Worm (Caenorhabditis elegans) whole organism, mixed stage, embryonic: ENCODE data around the gene T19H12.6.
"Not testable (repeated sequence)": the region's sequence is repeated elsewhere in the genome, so short reads cannot be mapped to it uniquely, and the experiment has no call there.

Experiments used
- M03D4.4 ChIP-seq: sonication (generic microtip); optimal IDR thresholded peaks from 2 replicates; lab custom pipeline; 2017; ENCODE audit warnings: mild to moderate bottlenecking, missing genetic modification characterization, missing compliant biosample characterization
- bed-3 ChIP-seq: fragments of 200-800 bp; sonication (Bioruptor generic); optimal IDR thresholded peaks from 3 replicates; lab custom pipeline; 2018; ENCODE audit warnings: mild to moderate bottlenecking, missing genetic modification characterization, moderate library complexity, missing compliant biosample characterization
- blmp-1 ChIP-seq: fragments of 150-350 bp; optimal IDR thresholded peaks from 2 replicates; lab custom pipeline; 2014; ENCODE audit warnings: missing biosample characterization, missing genetic modification characterization
- ceh-39 ChIP-seq: fragments of 150-350 bp; optimal IDR thresholded peaks from 2 replicates; lab custom pipeline; 2014; ENCODE audit warnings: missing biosample characterization, missing genetic modification characterization
- ceh-43 ChIP-seq: fragments of 200-800 bp; sonication (Bioruptor generic); optimal IDR thresholded peaks from 2 replicates; lab custom pipeline; 2018; ENCODE audit warnings: mild to moderate bottlenecking, missing genetic modification characterization, moderate library complexity, missing compliant biosample characterization
- ces-1 ChIP-seq: fragments of 150-350 bp; optimal IDR thresholded peaks from 2 replicates; lab custom pipeline; 2014; ENCODE audit warnings: missing biosample characterization, missing genetic modification reagents, missing genetic modification characterization
- cnd-1 ChIP-seq: fragments of 200-800 bp; sonication (Bioruptor generic); optimal IDR thresholded peaks from 2 replicates; lab custom pipeline; 2018; ENCODE audit warnings: mild to moderate bottlenecking, missing genetic modification characterization, missing compliant biosample characterization
- drap-1 ChIP-seq: fragments of 200-800 bp; sonication (Bioruptor generic); optimal IDR thresholded peaks from 3 replicates; lab custom pipeline; 2018; ENCODE audit warnings: mild to moderate bottlenecking, missing genetic modification characterization, missing compliant biosample characterization
- elt-1 ChIP-seq: sonication (generic microtip); optimal IDR thresholded peaks from 2 replicates; lab custom pipeline; 2017; ENCODE audit warnings: missing genetic modification characterization, mild to moderate bottlenecking, missing compliant biosample characterization, antibody characterized with exemption, moderate library complexity, borderline replicate concordance; ENCODE audit not compliant: insufficient read depth
- elt-3 ChIP-seq: fragments of 150-350 bp; optimal IDR thresholded peaks from 2 replicates; lab custom pipeline; 2014; ENCODE audit warnings: missing biosample characterization, missing genetic modification characterization
- flh-1 ChIP-seq: fragments of 200-800 bp; sonication (Bioruptor generic); optimal IDR thresholded peaks from 2 replicates; lab custom pipeline; 2018; ENCODE audit warnings: mild to moderate bottlenecking, missing genetic modification characterization, moderate library complexity, missing compliant biosample characterization
- ham-2 ChIP-seq: fragments of 200-800 bp; sonication (Bioruptor generic); optimal IDR thresholded peaks from 2 replicates; lab custom pipeline; 2018; ENCODE audit warnings: mild to moderate bottlenecking, missing genetic modification characterization, missing compliant biosample characterization
- hlh-1 ChIP-seq: fragments of 150-350 bp; optimal IDR thresholded peaks from 2 replicates; lab custom pipeline; 2014; ENCODE audit warnings: missing biosample characterization, missing genetic modification reagents, missing genetic modification characterization
- lin-13 ChIP-seq: fragments of 150-350 bp; optimal IDR thresholded peaks from 2 replicates; lab custom pipeline; 2014; ENCODE audit warnings: missing biosample characterization, missing genetic modification characterization
- lin-32 ChIP-seq: fragments of 200-800 bp; sonication (Bioruptor generic); optimal IDR thresholded peaks from 2 replicates; lab custom pipeline; 2018; ENCODE audit warnings: mild to moderate bottlenecking, missing genetic modification characterization, missing compliant biosample characterization
- mab-5 ChIP-seq: fragments of 150-350 bp; optimal IDR thresholded peaks from 2 replicates; lab custom pipeline; 2014; ENCODE audit warnings: missing biosample characterization, missing genetic modification characterization
- mep-1 ChIP-seq: fragments of 150-350 bp; optimal IDR thresholded peaks from 2 replicates; lab custom pipeline; 2017; ENCODE audit warnings: missing biosample characterization, missing genetic modification reagents, missing genetic modification characterization, inconsistent platforms
- mls-2 ChIP-seq: sonication (generic microtip); optimal IDR thresholded peaks from 2 replicates; lab custom pipeline; 2016; ENCODE audit warnings: mild to moderate bottlenecking, missing genetic modification characterization, moderate library complexity, missing compliant biosample characterization
- nhr-12 ChIP-seq: fragments of 150-350 bp; optimal IDR thresholded peaks from 2 replicates; lab custom pipeline; 2014; ENCODE audit warnings: missing biosample characterization, missing genetic modification characterization
- nhr-2 ChIP-seq: fragments of 150-350 bp; optimal IDR thresholded peaks from 2 replicates; lab custom pipeline; 2014; ENCODE audit warnings: missing biosample characterization, missing genetic modification characterization
- nhr-237 ChIP-seq: fragments of 150-350 bp; optimal IDR thresholded peaks from 2 replicates; lab custom pipeline; 2014; ENCODE audit warnings: missing biosample characterization, missing genetic modification characterization
- nhr-76 ChIP-seq: sonication (generic microtip); optimal IDR thresholded peaks from 2 replicates; lab custom pipeline; 2017; ENCODE audit warnings: missing biosample characterization, missing genetic modification characterization
- pha-4 ChIP-seq: fragments of 150-350 bp; optimal IDR thresholded peaks from 2 replicates; lab custom pipeline; 2018; ENCODE audit warnings: missing biosample characterization, missing genetic modification reagents, missing genetic modification characterization
- sem-2 ChIP-seq: fragments of 200-800 bp; sonication (Bioruptor generic); optimal IDR thresholded peaks from 2 replicates; lab custom pipeline; 2018; ENCODE audit warnings: mild to moderate bottlenecking, missing genetic modification characterization, missing compliant biosample characterization
- snpc-4 ChIP-seq: fragments of 150-350 bp; optimal IDR thresholded peaks from 2 replicates; lab custom pipeline; 2014; ENCODE audit warnings: missing biosample characterization, missing genetic modification characterization
- sptf-1 ChIP-seq: sonication (generic microtip); optimal IDR thresholded peaks from 2 replicates; lab custom pipeline; 2017; ENCODE audit warnings: mild to moderate bottlenecking, missing genetic modification characterization, moderate library complexity, missing compliant biosample characterization
- tbx-8 ChIP-seq: fragments of 200-800 bp; sonication (Bioruptor generic); optimal IDR thresholded peaks from 2 replicates; lab custom pipeline; 2018; ENCODE audit warnings: mild to moderate bottlenecking, missing genetic modification characterization, moderate library complexity, missing compliant biosample characterization
- unc-120 ChIP-seq: sonication (generic microtip); optimal IDR thresholded peaks from 2 replicates; lab custom pipeline; 2017; ENCODE audit warnings: missing genetic modification characterization, missing compliant biosample characterization; ENCODE audit not compliant: poor library complexity, severe bottlenecking
- unc-39 ChIP-seq: fragments of 150-350 bp; optimal IDR thresholded peaks from 2 replicates; lab custom pipeline; 2014; ENCODE audit warnings: missing biosample characterization, missing genetic modification characterization
- zip-8 ChIP-seq: fragments of 150-350 bp; optimal IDR thresholded peaks from 2 replicates; lab custom pipeline; 2014; ENCODE audit warnings: missing biosample characterization, missing genetic modification characterization
- ztf-11 ChIP-seq: fragments of 150-350 bp; optimal IDR thresholded peaks from 2 replicates; lab custom pipeline; 2014; ENCODE audit warnings: missing biosample characterization, missing genetic modification characterization

T19H12.6 gene

DNA sequence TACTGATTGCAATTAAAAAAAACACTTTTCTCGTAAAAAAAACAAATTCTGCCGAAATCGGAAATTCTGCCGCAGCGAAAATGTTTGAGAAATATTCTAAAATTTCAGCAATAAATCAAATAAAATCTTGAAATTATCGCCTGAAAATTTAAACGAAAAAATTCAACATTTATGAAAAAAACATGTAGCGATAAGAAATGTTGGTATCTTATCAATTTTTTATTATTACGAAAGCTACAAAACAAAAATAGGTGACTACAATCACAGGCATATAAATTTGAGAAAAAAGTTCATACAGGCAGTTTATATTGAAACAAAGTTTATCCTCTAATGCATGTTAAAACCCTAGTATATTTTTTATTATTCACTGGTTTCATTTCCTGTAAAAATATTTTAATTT, 28.5 kb upstream of the T19H12.6 start, which contains the start of gene ugt-14:
Gene ugt-14 (plus strand): TSS at position 301 of the 400 bp plus-strand sequence.
- no peak for TF ChIP-seq zip-8 (tag; lab: Kevin White, UChicago)
- TF ChIP-seq nhr-237 (tag; lab: Kevin White, UChicago) = no peak
- no peak for TF ChIP-seq mls-2
- TF ChIP-seq elt-1 (tag; lab: Kevin White, UChicago) = no peak
- no peak for TF ChIP-seq bed-3 (GFP tag; lab: Kevin White, UChicago)
- TF ChIP-seq tbx-8 = no peak
- no peak for TF ChIP-seq flh-1
- no peak for TF ChIP-seq ces-1 (GFP tag; lab: Kevin White, UChicago)
- TF ChIP-seq cnd-1 (tag; lab: Kevin White, UChicago) = no peak
- TF ChIP-seq ceh-43 (GFP tag; lab: Kevin White, UChicago) = no peak
- no peak for TF ChIP-seq ham-2 (GFP tag; lab: Kevin White, UChicago)
- TF ChIP-seq nhr-76 (tag; lab: Kevin White, UChicago) = no peak
- no peak for TF ChIP-seq drap-1 (GFP tag; lab: Kevin White, UChicago)
- TF ChIP-seq ztf-11 = no peak
- no peak for TF ChIP-seq nhr-12 (tag; lab: Kevin White, UChicago)
- no peak for TF ChIP-seq mab-5 (tag; lab: Kevin White, UChicago)
- no peak for TF ChIP-seq elt-3 (tag; lab: Kevin White, UChicago)
- no peak for TF ChIP-seq unc-39 (tag; lab: Kevin White, UChicago)
- TF ChIP-seq, all 35 proteins: peak for 0

DNA sequence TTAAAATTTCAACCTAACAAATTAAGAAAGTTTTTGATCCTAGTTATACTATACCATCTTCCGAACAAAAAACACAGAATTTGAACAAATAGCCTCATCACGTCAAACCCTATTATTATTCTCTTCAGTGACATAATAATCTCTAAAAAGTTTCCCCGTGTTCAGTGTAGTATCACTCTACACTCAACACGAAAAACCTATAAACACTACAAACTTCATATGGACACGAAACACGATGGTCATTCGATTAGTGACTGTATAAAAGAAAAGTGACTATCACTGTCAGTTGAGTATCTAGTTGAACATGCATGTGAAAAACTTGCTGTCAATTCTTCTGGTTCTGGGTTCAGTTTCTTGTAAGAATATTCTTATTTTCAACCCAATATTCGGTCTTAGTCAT, 26.2 kb upstream of the T19H12.6 start, which contains the start of gene ugt-8:
Gene ugt-8 (plus strand): TSS at position 235 of the 400 bp plus-strand sequence.
- TF ChIP-seq hlh-1 (no peak), lin-13 (tag; lab: Kevin White, UChicago) (no peak), unc-120 (no peak), elt-1 (tag; lab: Kevin White, UChicago) (no peak), sptf-1 (tag; lab: Kevin White, UChicago) (no peak), blmp-1 (tag; lab: Kevin White, UChicago) (no peak), bed-3 (GFP tag; lab: Kevin White, UChicago) (no peak), nhr-2 (tag; lab: Kevin White, UChicago) (no peak), mep-1 (tag; lab: Kevin White, UChicago) (no peak), flh-1 (no peak), lin-32 (no peak), unc-39 (tag; lab: Kevin White, UChicago) (no peak), tbx-8 (no peak), pha-4 (tag; lab: Kevin White, UChicago) (no peak), nhr-237 (tag; lab: Kevin White, UChicago) (no peak), nhr-76 (tag; lab: Kevin White, UChicago) (no peak), mls-2 (no peak), nhr-12 (tag; lab: Kevin White, UChicago) (no peak)

- no peak for TF ChIP-seq nhr-2 (tag; lab: Kevin White, UChicago)
- no peak for TF ChIP-seq blmp-1 (tag; lab: Kevin White, UChicago)
- no peak for TF ChIP-seq snpc-4 (tag; lab: Kevin White, UChicago)
- TF ChIP-seq ztf-11 = no peak
- TF ChIP-seq pha-4 (tag; lab: Kevin White, UChicago) = no peak
- no peak for TF ChIP-seq lin-32
- TF ChIP-seq ceh-43 (GFP tag; lab: Kevin White, UChicago) = no peak
- no peak for TF ChIP-seq ces-1 (GFP tag; lab: Kevin White, UChicago)
- no peak for TF ChIP-seq nhr-237 (tag; lab: Kevin White, UChicago)
Observed at ce11 chrV:4901074-4901473, 23.6 kb upstream of the T19H12.6 start, which contains the start of gene ugt-67. Gene ugt-67 (plus strand): TSS chrV:4901374.

ce11 chrV:4900020-4900419, 22.5 kb upstream of the T19H12.6 start, which contains the start of gene ugt-10:
Gene ugt-10 (minus strand): TSS chrV:4900120.
- not testable (repeated sequence) for TF ChIP-seq flh-1; sem-2; ceh-39 (tag; lab: Kevin White, UChicago)
- TF ChIP-seq, all 35 proteins: peak for 0; not testable (repeated sequence) for 35

ce11 chrV:4895744-4896143, 18.3 kb upstream of the T19H12.6 start, which contains the start of gene ugt-9:
Gene ugt-9 (plus strand): TSS chrV:4896048.
- TF ChIP-seq nhr-76 (tag; lab: Kevin White, UChicago) (no peak), nhr-2 (tag; lab: Kevin White, UChicago) (no peak), ces-1 (GFP tag; lab: Kevin White, UChicago) (no peak), nhr-237 (tag; lab: Kevin White, UChicago) (no peak), ceh-43 (GFP tag; lab: Kevin White, UChicago) (no peak), elt-1 (tag; lab: Kevin White, UChicago) (no peak), M03D4.4 (tag; lab: Kevin White, UChicago) (no peak), ceh-39 (tag; lab: Kevin White, UChicago) (no peak), cnd-1 (tag; lab: Kevin White, UChicago) (no peak), snpc-4 (tag; lab: Kevin White, UChicago) (no peak), unc-120 (no peak)
